Worm (Caenorhabditis elegans) whole organism, young adult: ENCODE results near the gene D1046.16.

Experiments used
- B0261.1 ChIP-seq: sonication (generic microtip); optimal IDR thresholded peaks from 2 replicates; lab custom pipeline; 2016; ENCODE audit warnings: mild to moderate bottlenecking, missing genetic modification characterization, moderate library complexity, missing compliant biosample characterization
- B0336.3 ChIP-seq: fragments of 200-800 bp; sonication (Bioruptor generic); IDR thresholded peaks from 2 replicates; pipeline ENCODE4 v1.3.6; 2022; ENCODE audit warnings: missing genetic modification characterization, missing compliant biosample characterization
- F10E7.11 ChIP-seq: sonication (generic microtip); optimal IDR thresholded peaks from 2 replicates; lab custom pipeline; 2017; ENCODE audit warnings: mild to moderate bottlenecking, missing genetic modification characterization, moderate library complexity, missing compliant biosample characterization
- F23B12.7 ChIP-seq: sonication (generic microtip); optimal IDR thresholded peaks from 2 replicates; lab custom pipeline; 2017; ENCODE audit warnings: missing genetic modification characterization, mild to moderate bottlenecking, missing compliant biosample characterization, antibody characterized with exemption, moderate library complexity; ENCODE audit not compliant: insufficient read depth
- F55B11.4 ChIP-seq: sonication (generic microtip); optimal IDR thresholded peaks from 2 replicates; lab custom pipeline; 2016; ENCODE audit warnings: missing compliant biosample characterization, missing genetic modification characterization, borderline replicate concordance; ENCODE audit not compliant: insufficient read depth
- F57C9.4 ChIP-seq: sonication (generic microtip); optimal IDR thresholded peaks from 2 replicates; lab custom pipeline; 2017; ENCODE audit warnings: mild to moderate bottlenecking, missing genetic modification characterization, missing compliant biosample characterization
- K11D2.4 ChIP-seq: fragments of 200-800 bp; sonication (Bioruptor generic); IDR thresholded peaks from 2 replicates; pipeline ENCODE4 v1.3.6; 2022; ENCODE audit warnings: missing genetic modification reagents, missing genetic modification characterization, missing compliant biosample characterization
- Y56A3A.18 ChIP-seq: fragments of 200-800 bp; sonication (Bioruptor generic); IDR thresholded peaks from 2 replicates; pipeline ENCODE4 v1.3.6; 2022; ENCODE audit warnings: missing genetic modification reagents, missing genetic modification characterization, missing compliant biosample characterization
- Y95B8A.8 ChIP-seq: fragments of 200-800 bp; sonication (Bioruptor generic); IDR thresholded peaks from 2 replicates; pipeline ENCODE4 v1.3.6; 2022; ENCODE audit warnings: missing genetic modification reagents, missing genetic modification characterization, missing compliant biosample characterization
- aptf-3 ChIP-seq: fragments of 200-800 bp; sonication (Bioruptor generic); IDR thresholded peaks from 2 replicates; pipeline ENCODE4 v1.3.6; 2022; ENCODE audit warnings: missing genetic modification characterization, missing compliant biosample characterization
- attf-3 ChIP-seq: fragments of 200-800 bp; sonication (Bioruptor generic); conservative IDR thresholded peaks from 2 replicates; pipeline ENCODE4 v1.3.6; 2022; ENCODE audit warnings: missing genetic modification reagents, missing genetic modification characterization, missing compliant biosample characterization
- bed-1 ChIP-seq: fragments of 200-800 bp; sonication (Bioruptor generic); IDR thresholded peaks from 2 replicates; pipeline ENCODE4 v1.3.6; 2022; ENCODE audit warnings: missing genetic modification reagents, missing genetic modification characterization, missing compliant biosample characterization
- ccch-3 ChIP-seq: fragments of 200-800 bp; sonication (Bioruptor generic); optimal IDR thresholded peaks from 2 replicates; lab custom pipeline; 2018; ENCODE audit warnings: mild to moderate bottlenecking, missing genetic modification characterization, missing compliant biosample characterization
- cebp-1 ChIP-seq, 2 experiments: fragments of 200-800 bp in 1 of 2; sonication (Bioruptor generic) in 1 of 2; sonication (generic microtip) in 1 of 2; IDR thresholded peaks in 1 of 2; optimal IDR thresholded peaks in 1 of 2; 2 replicates each; pipeline versions ENCODE4 v1.3.6 to Lab custom; 2017 to 2022; ENCODE audit warnings: missing compliant biosample characterization in 2 of 2, missing genetic modification characterization in 2 of 2, mild to moderate bottlenecking in 1 of 2, missing genetic modification reagents in 1 of 2, moderate library complexity in 1 of 2
- cebp-2 ChIP-seq: fragments of 200-800 bp; sonication (Bioruptor generic); IDR thresholded peaks from 2 replicates; pipeline ENCODE4 v1.3.6; 2022; ENCODE audit warnings: missing genetic modification characterization, missing compliant biosample characterization
- ceh-27 ChIP-seq: fragments of 200-800 bp; sonication (Bioruptor generic); optimal IDR thresholded peaks from 2 replicates; lab custom pipeline; 2018; ENCODE audit warnings: mild to moderate bottlenecking, missing genetic modification characterization, moderate library complexity, missing compliant biosample characterization
- ceh-79 ChIP-seq: sonication (generic microtip); optimal IDR thresholded peaks from 2 replicates; lab custom pipeline; 2017; ENCODE audit warnings: mild to moderate bottlenecking, missing genetic modification characterization, missing compliant biosample characterization
- chd-7 ChIP-seq: sonication (generic microtip); optimal IDR thresholded peaks from 2 replicates; lab custom pipeline; 2016; ENCODE audit warnings: mild to moderate bottlenecking, missing genetic modification characterization, moderate library complexity, missing compliant biosample characterization
- dpl-1 ChIP-seq: fragments of 150-350 bp; optimal IDR thresholded peaks from 2 replicates; lab custom pipeline; 2014; ENCODE audit warnings: missing biosample characterization, missing genetic modification reagents, missing genetic modification characterization
- efl-1 ChIP-seq: fragments of 150-350 bp; optimal IDR thresholded peaks from 2 replicates; lab custom pipeline; 2014; ENCODE audit warnings: missing biosample characterization, missing genetic modification reagents, missing genetic modification characterization
- lag-1 ChIP-seq: fragments of 200-800 bp; sonication (Bioruptor generic); IDR thresholded peaks from 2 replicates; pipeline ENCODE4 v1.3.6; 2022; ENCODE audit warnings: missing genetic modification reagents, missing genetic modification characterization, missing compliant biosample characterization
- lin-35 ChIP-seq, 3 experiments: fragments of 150-350 bp in 2 of 3; sonication (generic microtip) in 1 of 3; optimal IDR thresholded peaks; 2 replicates each; lab custom pipeline; 2014 to 2018; ENCODE audit warnings: missing biosample characterization in 3 of 3, missing genetic modification characterization in 3 of 3, missing genetic modification reagents in 3 of 3
- lsy-27 ChIP-seq: sonication (generic microtip); optimal IDR thresholded peaks from 2 replicates; lab custom pipeline; 2017; ENCODE audit warnings: missing genetic modification characterization, mild to moderate bottlenecking, missing compliant biosample characterization, antibody characterized with exemption, missing genotype, borderline replicate concordance; ENCODE audit not compliant: insufficient read depth
- madf-6 ChIP-seq: fragments of 200-800 bp; sonication (Bioruptor generic); IDR thresholded peaks from 2 replicates; pipeline ENCODE4 v1.3.6; 2022; ENCODE audit warnings: missing genetic modification reagents, missing genetic modification characterization, missing compliant biosample characterization
- mcd-1 ChIP-seq: fragments of 200-800 bp; sonication (Bioruptor generic); IDR thresholded peaks from 2 replicates; pipeline ENCODE4 v1.3.6; 2022; ENCODE audit warnings: missing genetic modification reagents, missing genetic modification characterization, missing compliant biosample characterization
- mxl-1 ChIP-seq: sonication (generic microtip); optimal IDR thresholded peaks from 2 replicates; lab custom pipeline; 2016; ENCODE audit warnings: missing genetic modification characterization, missing compliant biosample characterization
- nfya-1 ChIP-seq: sonication (generic microtip); optimal IDR thresholded peaks from 2 replicates; lab custom pipeline; 2017; ENCODE audit warnings: antibody characterized with exemption, missing compliant biosample characterization, missing genetic modification characterization, borderline replicate concordance; ENCODE audit not compliant: insufficient read depth
- nfya-2 ChIP-seq: fragments of 200-800 bp; sonication (Bioruptor generic); IDR thresholded peaks from 2 replicates; pipeline ENCODE4 v1.3.6; 2022; ENCODE audit warnings: missing genetic modification reagents, missing genetic modification characterization, missing compliant biosample characterization
- nfyb-1 ChIP-seq: fragments of 200-800 bp; sonication (Bioruptor generic); IDR thresholded peaks from 2 replicates; pipeline ENCODE4 v1.3.6; 2022; ENCODE audit warnings: missing genetic modification reagents, missing genetic modification characterization, missing compliant biosample characterization
- nhr-120 ChIP-seq: fragments of 200-800 bp; sonication (Bioruptor generic); IDR thresholded peaks from 2 replicates; pipeline ENCODE4 v1.3.6; 2022; ENCODE audit warnings: missing genetic modification characterization, missing compliant biosample characterization
- nhr-80 ChIP-seq: sonication (generic microtip); optimal IDR thresholded peaks from 2 replicates; lab custom pipeline; 2016; ENCODE audit warnings: missing genetic modification characterization, missing compliant biosample characterization
- rpc-1 ChIP-seq, 2 experiments: fragments of 150-350 bp in 1 of 2; sonication (generic microtip) in 1 of 2; optimal IDR thresholded peaks; 2 replicates each; lab custom pipeline; 2014 to 2018; ENCODE audit warnings: missing biosample characterization in 1 of 2, missing genetic modification characterization in 1 of 2, missing genetic modification reagents in 1 of 2, missing genotype in 1 of 2
- snpc-1.3 ChIP-seq: sonication (generic microtip); optimal IDR thresholded peaks from 2 replicates; lab custom pipeline; 2017; ENCODE audit warnings: missing genetic modification characterization, mild to moderate bottlenecking, missing compliant biosample characterization, antibody characterized with exemption, moderate library complexity, missing genotype, missing genetic modification reagents; ENCODE audit not compliant: insufficient read depth
- somi-1 ChIP-seq: fragments of 200-800 bp; sonication (Bioruptor generic); optimal IDR thresholded peaks from 2 replicates; lab custom pipeline; 2018; ENCODE audit warnings: mild to moderate bottlenecking, missing genetic modification characterization, missing compliant biosample characterization
- sptf-2 ChIP-seq: fragments of 200-800 bp; sonication (Bioruptor generic); optimal IDR thresholded peaks from 2 replicates; lab custom pipeline; 2018; ENCODE audit warnings: mild to moderate bottlenecking, missing genetic modification characterization, missing compliant biosample characterization
- tlf-1 ChIP-seq: fragments of 200-800 bp; sonication (Bioruptor generic); optimal IDR thresholded peaks from 2 replicates; lab custom pipeline; 2018; ENCODE audit warnings: mild to moderate bottlenecking, missing genetic modification characterization, missing compliant biosample characterization
- xnd-1 ChIP-seq: sonication (generic microtip); optimal IDR thresholded peaks from 2 replicates; lab custom pipeline; 2016; ENCODE audit warnings: missing genotype, missing genetic modification reagents, missing genetic modification characterization, missing compliant biosample characterization
- ztf-25 ChIP-seq: fragments of 200-800 bp; sonication (Bioruptor generic); IDR thresholded peaks from 2 replicates; pipeline ENCODE4 v1.3.6; 2022; ENCODE audit warnings: missing genetic modification reagents, missing genetic modification characterization, missing compliant biosample characterization
- ztf-6 ChIP-seq: fragments of 200-800 bp; sonication (Bioruptor generic); IDR thresholded peaks from 2 replicates; pipeline ENCODE4 v1.3.6; 2022; ENCODE audit warnings: missing genetic modification reagents, missing genetic modification characterization, missing compliant biosample characterization

Gene D1046.16

DNA sequence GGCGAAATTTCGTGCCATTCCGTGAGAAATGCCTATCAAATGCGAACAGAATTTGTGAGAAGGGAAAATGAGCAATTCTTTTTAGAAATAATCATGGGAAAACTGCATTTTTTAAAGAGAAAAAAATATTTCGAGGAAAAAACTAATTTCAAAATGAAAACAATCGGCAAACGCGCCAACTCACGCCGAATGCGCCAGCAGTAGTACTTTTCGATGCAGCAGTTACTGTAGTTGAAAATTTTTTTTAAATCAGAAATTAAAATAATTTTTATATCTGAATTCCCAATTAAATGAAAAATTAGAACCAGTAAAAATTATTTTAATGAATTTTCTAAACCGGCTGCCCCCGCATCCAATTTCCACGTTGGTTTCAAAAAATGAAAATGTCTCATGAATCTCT is 1.4 kb downstream of the D1046.16 start (continued):
- TF ChIP-seq xnd-1 (peak; percentile 50), efl-1 (GFP tag; lab: Kevin White, UChicago) (peak; percentile 29), mxl-1 (tag; lab: Kevin White, UChicago) (no peak), Y56A3A.18 (GFP tag; lab: Robert Waterston, UW) (no peak), mcd-1 (no peak), snpc-1.3 (tag; lab: Kevin White, UChicago) (no peak), cebp-2 (GFP tag; lab: Robert Waterston, UW) (no peak), tlf-1 (GFP tag; lab: Kevin White, UChicago) (no peak), ceh-27 (no peak), F23B12.7 (tag; lab: Kevin White, UChicago) (peak; percentile 9), F55B11.4 (tag; lab: Kevin White, UChicago) (no peak), sptf-2 (GFP tag; lab: Kevin White, UChicago) (no peak), F10E7.11 (tag; lab: Kevin White, UChicago) (no peak)
- TF ChIP-seq, all 124 proteins: peak for 15

DNA sequence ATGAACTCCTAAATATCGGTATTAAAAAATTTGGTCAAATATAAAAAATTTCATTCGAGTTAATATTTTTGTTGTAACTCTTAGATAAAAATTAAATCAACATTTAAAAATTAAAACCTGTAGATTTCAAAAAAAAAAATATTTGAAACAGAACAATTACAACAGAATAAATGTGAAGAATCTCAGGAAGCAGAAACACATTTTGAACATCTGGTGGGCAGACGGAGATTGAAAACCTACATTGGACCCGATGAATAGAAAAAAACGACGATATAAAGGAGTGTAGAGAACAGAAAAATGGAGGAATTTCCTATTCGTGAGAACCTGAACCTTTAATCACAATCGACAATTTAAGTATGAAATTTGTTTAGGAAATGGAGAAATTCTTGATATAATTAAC is 2.2 kb downstream of the D1046.16 start:
- TF ChIP-seq ccch-3 (no peak), snpc-1.3 (tag; lab: Kevin White, UChicago) (no peak)

DNA sequence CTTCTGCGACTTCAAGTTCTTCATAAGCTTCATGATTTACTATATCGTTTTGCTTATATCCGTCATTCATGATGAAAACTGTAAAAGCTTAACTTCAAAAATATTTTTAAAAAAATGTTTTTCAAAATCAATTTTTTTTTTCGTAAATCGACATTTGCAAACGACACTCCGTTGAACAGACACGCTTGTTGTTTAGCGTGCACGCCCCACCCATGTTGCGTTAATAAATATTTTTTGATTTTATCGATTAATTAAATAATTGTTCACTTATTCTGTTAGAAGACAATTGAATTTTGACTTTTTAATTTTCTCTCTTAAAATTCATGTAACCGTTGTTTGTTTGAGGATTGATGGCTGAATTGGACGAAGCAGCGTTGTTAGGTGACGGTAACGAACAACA is 4.0 kb downstream of the D1046.16 start, which contains the start of the genes D1046.2 and cfim-2:
Gene D1046.2, minus strand, starts transcription at position 78 of the 400 bp plus-strand sequence.
Gene cfim-2, plus strand, starts transcription at position 335 of the 400 bp plus-strand sequence.
- TF ChIP-seq Y95B8A.8 (GFP tag; lab: Robert Waterston, UW) (no peak), F23B12.7 (tag; lab: Kevin White, UChicago) (peak; percentile 4), attf-3 (GFP tag; lab: Robert Waterston, UW) (peak; percentile 96)

DNA sequence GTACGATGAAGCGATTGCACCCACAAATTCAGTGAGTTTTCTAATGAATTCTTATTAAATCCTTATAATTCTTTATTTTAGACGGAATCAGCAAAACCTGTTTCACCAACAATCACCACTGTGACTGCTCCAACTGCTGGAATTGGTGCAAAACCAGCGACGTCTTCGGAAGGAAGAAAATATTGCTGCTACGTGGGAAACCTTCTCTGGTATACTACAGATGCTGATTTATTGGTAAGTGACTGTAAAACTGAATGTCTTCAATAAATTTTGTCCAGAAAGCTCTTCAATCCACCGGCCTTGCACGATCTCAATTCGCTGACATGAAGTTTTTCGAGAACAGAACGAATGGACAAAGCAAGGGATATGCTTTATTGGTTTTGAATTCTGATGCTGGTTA is 4.6 kb downstream of the D1046.16 start:
- TF ChIP-seq B0261.1 (tag; lab: Kevin White, UChicago) (no peak), B0336.3 (GFP tag; lab: Robert Waterston, UW) (no peak), somi-1 (GFP tag; lab: Kevin White, UChicago) (no peak), nfya-2 (no peak), rpc-1 (optimal IDR thresholded peaks at IDR 0.05; lab: Kevin White, UChicago) (no peak), rpc-1 (tag; optimal IDR thresholded peaks at IDR 0.05; lab: Kevin White, UChicago) (no peak), madf-6 (no peak), F57C9.4 (tag; lab: Kevin White, UChicago) (no peak), ceh-79 (tag; lab: Kevin White, UChicago) (no peak), F55B11.4 (tag; lab: Kevin White, UChicago) (no peak)

DNA sequence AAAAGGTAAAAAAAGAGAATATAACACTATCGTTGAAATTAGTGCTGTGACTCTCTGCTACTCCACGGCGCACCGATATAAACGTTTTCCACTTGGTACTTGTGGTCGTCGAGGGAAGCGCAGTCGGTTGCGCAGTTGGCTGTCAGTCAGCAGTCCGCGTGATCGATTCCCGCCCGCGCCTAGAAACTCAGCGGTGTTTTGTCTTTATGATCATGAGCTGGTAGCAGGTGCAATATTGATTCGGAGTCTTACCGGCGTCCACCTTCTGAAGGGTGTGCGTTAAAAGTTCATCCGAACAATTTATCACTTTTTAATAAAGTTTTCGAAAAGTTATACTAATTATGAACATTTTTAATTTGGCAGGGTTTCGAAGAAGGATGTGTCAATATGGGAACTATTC is 5.1 kb downstream of the D1046.16 start:
- TF ChIP-seq lsy-27 (tag; lab: Kevin White, UChicago) (peak; percentile 75), dpl-1 (GFP tag; lab: Kevin White, UChicago) (peak; percentile 11), efl-1 (GFP tag; lab: Kevin White, UChicago) (peak; percentile 40), nfya-1 (tag; lab: Kevin White, UChicago) (no peak), cebp-1 (GFP tag; IDR thresholded peaks at IDR 0.05; lab: Robert Waterston, UW) (peak; percentile 27; the same call in 1 of the 2 replicates), cebp-1 (tag; optimal IDR thresholded peaks at IDR 0.05; lab: Kevin White, UChicago) (peak; percentile 86), aptf-3 (GFP tag; lab: Robert Waterston, UW) (peak; percentile 84; the same call in 1 of the 2 replicates), rpc-1 (optimal IDR thresholded peaks at IDR 0.05; lab: Kevin White, UChicago) (peak; percentile 94), rpc-1 (tag; optimal IDR thresholded peaks at IDR 0.05; lab: Kevin White, UChicago) (peak; percentile 91), chd-7 (tag; lab: Kevin White, UChicago) (peak; percentile 94), nfyb-1 (GFP tag; lab: Robert Waterston, UW) (peak; percentile 91), nhr-80 (tag; lab: Kevin White, UChicago) (peak; percentile 75), B0336.3 (GFP tag; lab: Robert Waterston, UW) (peak; percentile 89), lag-1 (no peak), F23B12.7 (tag; lab: Kevin White, UChicago) (peak; percentile 92), lin-35 (GFP tag; optimal IDR thresholded peaks at IDR 0.05; lab: Kevin White, UChicago) (peak in 1 of 3 experiments; percentile 84), ztf-25 (GFP tag; lab: Robert Waterston, UW) (peak; percentile 62; the same call in 1 of the 2 replicates), ztf-6 (GFP tag; lab: Robert Waterston, UW) (no peak), nhr-120 (GFP tag; lab: Robert Waterston, UW) (peak; percentile 89; the same call in 1 of the 2 replicates), K11D2.4 (no peak), bed-1 (GFP tag; lab: Robert Waterston, UW) (0 out of 2 replicates have a peak, but pooled peaks have one; percentile 65)
